Worm (Caenorhabditis elegans) whole organism, L4/young adult: ENCODE results near the gene agmo-1.

Experiments
- W03F9.2 ChIP-seq: fragments of 150-350 bp; optimal IDR thresholded peaks from 2 replicates; lab custom pipeline; 2014; ENCODE audit warnings: missing biosample characterization, missing genetic modification characterization
- dao-5 ChIP-seq: sonication (generic microtip); optimal IDR thresholded peaks from 2 replicates; lab custom pipeline; 2016; ENCODE audit warnings: missing genotype, missing genetic modification characterization, moderate library complexity, missing compliant biosample characterization
- him-1 ChIP-seq: sonication (generic microtip); optimal IDR thresholded peaks from 2 replicates; lab custom pipeline; 2016; ENCODE audit warnings: missing genotype, missing genetic modification reagents, missing genetic modification characterization, missing compliant biosample characterization

ce11 chrIII:12807726-12808125 is 9.4 kb upstream of the agmo-1 start, which contains the start of gene BE10.3:
- TF ChIP-seq W03F9.2 (tag; lab: Kevin White, UChicago) (no peak), him-1 (tag; lab: Kevin White, UChicago) (no peak), dao-5 (tag; lab: Kevin White, UChicago) (no peak)
